Worm (Caenorhabditis elegans) whole organism, L4 larva: ENCODE data around the gene Y34B4A.4.

Source experiments
- F37D6.2 ChIP-seq: sonication (generic microtip); optimal IDR thresholded peaks from 2 replicates; lab custom pipeline; 2016; ENCODE audit warnings: mild to moderate bottlenecking, missing genetic modification characterization, missing compliant biosample characterization
- T20F7.1 ChIP-seq: fragments of 200-800 bp; sonication (Bioruptor generic); optimal IDR thresholded peaks from 2 replicates; lab custom pipeline; 2018; ENCODE audit warnings: mild to moderate bottlenecking, missing genetic modification characterization, missing compliant biosample characterization
- T26A8.4 ChIP-seq: fragments of 200-800 bp; sonication (Bioruptor generic); IDR thresholded peaks from 2 replicates; pipeline ENCODE4 v1.3.6; 2022; ENCODE audit warnings: missing genetic modification characterization, missing compliant biosample characterization
- Y105C5A.15 ChIP-seq: fragments of 200-800 bp; sonication (Bioruptor generic); IDR thresholded peaks from 2 replicates; pipeline ENCODE4 v1.3.6; 2022; ENCODE audit warnings: missing genetic modification characterization, missing compliant biosample characterization
- Y48G9A.11 ChIP-seq: fragments of 200-800 bp; sonication (Bioruptor generic); IDR thresholded peaks from 2 replicates; pipeline ENCODE4 v1.3.6; 2022; ENCODE audit warnings: missing genetic modification reagents, missing genetic modification characterization, missing compliant biosample characterization
- Y5F2A.4 ChIP-seq: fragments of 200-800 bp; sonication (Bioruptor generic); optimal IDR thresholded peaks from 2 replicates; lab custom pipeline; 2018; ENCODE audit warnings: mild to moderate bottlenecking, missing genetic modification characterization, missing compliant biosample characterization
- Y75B8A.6 ChIP-seq: fragments of 200-800 bp; sonication (Bioruptor generic); IDR thresholded peaks from 2 replicates; pipeline ENCODE4 v1.3.6; 2022; ENCODE audit warnings: missing genetic modification reagents, missing genetic modification characterization, missing compliant biosample characterization
- ZK546.5 ChIP-seq, 2 experiments: sonication (generic microtip); optimal IDR thresholded peaks; 2 replicates each; lab custom pipeline; 2017; ENCODE audit warnings: missing biosample characterization in 2 of 2, missing genetic modification characterization in 2 of 2
- ama-1 ChIP-seq: fragments of 150-350 bp; optimal IDR thresholded peaks from 2 replicates; lab custom pipeline; 2014; ENCODE audit warnings: inconsistent platforms, mixed read lengths
- ceh-20 ChIP-seq: fragments of 200-800 bp; sonication (Bioruptor generic); IDR thresholded peaks from 2 replicates; pipeline ENCODE4 v1.3.6; 2022; ENCODE audit warnings: missing genetic modification reagents, missing genetic modification characterization, missing compliant biosample characterization
- ceh-28 ChIP-seq: fragments of 150-350 bp; optimal IDR thresholded peaks from 2 replicates; lab custom pipeline; 2014; ENCODE audit warnings: missing biosample characterization, missing genetic modification reagents, missing genetic modification characterization
- ceh-32 ChIP-seq: sonication (generic microtip); optimal IDR thresholded peaks from 2 replicates; lab custom pipeline; 2016; ENCODE audit warnings: mild to moderate bottlenecking, missing genetic modification characterization, missing compliant biosample characterization; ENCODE audit not compliant: poor library complexity
- ceh-44 ChIP-seq: fragments of 200-800 bp; sonication (Bioruptor generic); IDR thresholded peaks from 2 replicates; pipeline ENCODE4 v1.3.6; 2022; ENCODE audit warnings: missing genetic modification reagents, missing genetic modification characterization, missing compliant biosample characterization
- ceh-82 ChIP-seq: sonication (generic microtip); optimal IDR thresholded peaks from 2 replicates; lab custom pipeline; 2017; ENCODE audit warnings: missing biosample characterization, missing genetic modification characterization
- ces-1 ChIP-seq: fragments of 150-350 bp; sonication (generic microtip); optimal IDR thresholded peaks from 4 replicates; lab custom pipeline; 2014; ENCODE audit warnings: missing biosample characterization, missing genetic modification reagents, missing genetic modification characterization
- daf-12 ChIP-seq: fragments of 150-350 bp; optimal IDR thresholded peaks from 2 replicates; lab custom pipeline; 2014; ENCODE audit warnings: missing biosample characterization, missing genetic modification reagents, missing genetic modification characterization
- daf-16 ChIP-seq, 3 experiments: sonication (generic microtip); optimal IDR thresholded peaks; 2 replicates each; lab custom pipeline; 2016 to 2017; ENCODE audit warnings: missing genetic modification characterization in 3 of 3, missing genetic modification reagents in 3 of 3, mild to moderate bottlenecking in 2 of 3, missing compliant biosample characterization in 2 of 3, missing biosample characterization in 1 of 3, moderate library complexity in 1 of 3
- daf-19 ChIP-seq: fragments of 200-800 bp; sonication (Bioruptor generic); conservative IDR thresholded peaks from 2 replicates; pipeline ENCODE4 v1.3.6; 2022; ENCODE audit warnings: missing genetic modification characterization, missing compliant biosample characterization
- daf-8 ChIP-seq: fragments of 200-800 bp; sonication (Bioruptor generic); IDR thresholded peaks from 2 replicates; pipeline ENCODE4 v1.3.6; 2022; ENCODE audit warnings: missing genetic modification characterization, missing compliant biosample characterization
- dpl-1 ChIP-seq: fragments of 150-350 bp; optimal IDR thresholded peaks from 2 replicates; lab custom pipeline; 2014; ENCODE audit warnings: missing biosample characterization, missing genetic modification reagents, missing genetic modification characterization
- duxl-1 ChIP-seq: sonication (generic microtip); optimal IDR thresholded peaks from 2 replicates; lab custom pipeline; 2016; ENCODE audit warnings: mild to moderate bottlenecking, missing genetic modification characterization, moderate library complexity, missing compliant biosample characterization; ENCODE audit not compliant: poor library complexity
- dve-1 ChIP-seq: sonication (generic microtip); optimal IDR thresholded peaks from 2 replicates; lab custom pipeline; 2017; ENCODE audit warnings: antibody characterized with exemption, mild to moderate bottlenecking, missing genetic modification characterization, missing compliant biosample characterization; ENCODE audit not compliant: insufficient read depth
- egl-27 ChIP-seq: sonication (generic microtip); optimal IDR thresholded peaks from 3 replicates; lab custom pipeline; 2017; ENCODE audit warnings: missing biosample characterization, missing genetic modification reagents, missing genetic modification characterization
- egl-43 ChIP-seq: fragments of 200-800 bp; sonication (Bioruptor generic); IDR thresholded peaks from 2 replicates; pipeline ENCODE4 v1.3.6; 2022; ENCODE audit warnings: missing genetic modification reagents, missing genetic modification characterization, missing compliant biosample characterization
- hlh-30 ChIP-seq: sonication (generic microtip); optimal IDR thresholded peaks from 2 replicates; lab custom pipeline; 2017; ENCODE audit warnings: antibody characterized with exemption, mild to moderate bottlenecking, missing genetic modification characterization, missing compliant biosample characterization; ENCODE audit not compliant: insufficient read depth
- lim-7 ChIP-seq: fragments of 200-800 bp; sonication (Bioruptor generic); IDR thresholded peaks from 2 replicates; pipeline ENCODE4 v1.3.6; 2022; ENCODE audit warnings: missing genetic modification characterization, missing compliant biosample characterization
- lin-1 ChIP-seq: fragments of 200-800 bp; sonication (Bioruptor generic); IDR thresholded peaks from 2 replicates; pipeline ENCODE4 v1.3.6; 2022; ENCODE audit warnings: missing genetic modification reagents, missing genetic modification characterization, missing compliant biosample characterization
- lin-13 ChIP-seq: fragments of 150-350 bp; optimal IDR thresholded peaks from 2 replicates; lab custom pipeline; 2014; ENCODE audit warnings: missing biosample characterization, missing genetic modification reagents, missing genetic modification characterization
- lsy-2 ChIP-seq, 2 experiments: fragments of 150-350 bp in 1 of 2; sonication (generic microtip) in 1 of 2; optimal IDR thresholded peaks; 2 replicates each; lab custom pipeline; 2014 to 2017; ENCODE audit warnings: missing biosample characterization in 2 of 2, missing genetic modification characterization in 2 of 2
- mep-1 ChIP-seq: fragments of 150-350 bp; sonication (generic microtip); optimal IDR thresholded peaks from 3 replicates; lab custom pipeline; 2014; ENCODE audit warnings: missing biosample characterization, missing genetic modification characterization
- nhr-237 ChIP-seq: sonication (generic microtip); optimal IDR thresholded peaks from 2 replicates; lab custom pipeline; 2017; ENCODE audit warnings: missing biosample characterization, missing genetic modification characterization
- nhr-25 ChIP-seq: sonication (generic microtip); optimal IDR thresholded peaks from 2 replicates; lab custom pipeline; 2017; ENCODE audit warnings: missing genetic modification characterization, mild to moderate bottlenecking, missing compliant biosample characterization, antibody characterized with exemption, moderate library complexity, borderline replicate concordance; ENCODE audit not compliant: insufficient read depth
- nhr-28 ChIP-seq: fragments of 150-350 bp; optimal IDR thresholded peaks from 2 replicates; lab custom pipeline; 2014; ENCODE audit warnings: missing biosample characterization, missing genetic modification characterization
- nhr-41 ChIP-seq: fragments of 200-800 bp; sonication (Bioruptor generic); IDR thresholded peaks from 2 replicates; pipeline ENCODE4 v1.3.6; 2022; ENCODE audit warnings: missing genetic modification reagents, missing genetic modification characterization, missing compliant biosample characterization
- nhr-48 ChIP-seq: sonication (generic microtip); optimal IDR thresholded peaks from 2 replicates; lab custom pipeline; 2016; ENCODE audit warnings: mild to moderate bottlenecking, missing genetic modification characterization, missing compliant biosample characterization
- nhr-6 ChIP-seq: fragments of 150-350 bp; optimal IDR thresholded peaks from 2 replicates; lab custom pipeline; 2014; ENCODE audit warnings: missing biosample characterization, missing genetic modification characterization
- nhr-77 ChIP-seq: fragments of 150-350 bp; optimal IDR thresholded peaks from 2 replicates; lab custom pipeline; 2014; ENCODE audit warnings: missing biosample characterization, missing genetic modification characterization
- pha-4 ChIP-seq, 2 experiments: fragments of 150-350 bp in 1 of 2; fragments of 200-800 bp in 1 of 2; sonication (Bioruptor generic) in 1 of 2; IDR thresholded peaks in 1 of 2; optimal IDR thresholded peaks in 1 of 2; 2 replicates each; pipeline versions ENCODE4 v1.3.6 to Lab custom; 2014 to 2022; ENCODE audit warnings: missing genetic modification characterization in 2 of 2, missing genetic modification reagents in 2 of 2, missing biosample characterization in 1 of 2, missing compliant biosample characterization in 1 of 2
- php-3 ChIP-seq: fragments of 200-800 bp; sonication (Bioruptor generic); IDR thresholded peaks from 2 replicates; pipeline ENCODE4 v1.3.6; 2022; ENCODE audit warnings: missing genetic modification reagents, missing genetic modification characterization, missing compliant biosample characterization
- set-16 ChIP-seq: fragments of 200-800 bp; sonication (Bioruptor generic); IDR thresholded peaks from 2 replicates; pipeline ENCODE4 v1.3.6; 2022; ENCODE audit warnings: missing genetic modification reagents, missing genetic modification characterization, missing compliant biosample characterization
- snpc-4 ChIP-seq: fragments of 150-350 bp; optimal IDR thresholded peaks from 2 replicates; lab custom pipeline; 2014; ENCODE audit warnings: missing biosample characterization, missing genetic modification characterization
- tag-97 ChIP-seq: fragments of 200-800 bp; sonication (Bioruptor generic); IDR thresholded peaks from 2 replicates; pipeline ENCODE4 v1.3.6; 2022; ENCODE audit warnings: missing genetic modification characterization, missing compliant biosample characterization
- tra-1 ChIP-seq: fragments of 200-800 bp; sonication (Bioruptor generic); IDR thresholded peaks from 2 replicates; pipeline ENCODE4 v1.3.6; 2022; ENCODE audit warnings: missing genetic modification reagents, missing genetic modification characterization, missing compliant biosample characterization
- unc-130 ChIP-seq: sonication (generic microtip); optimal IDR thresholded peaks from 2 replicates; lab custom pipeline; 2016; ENCODE audit warnings: missing genetic modification reagents, missing genetic modification characterization, missing compliant biosample characterization
- unc-39 ChIP-seq: sonication (generic microtip); optimal IDR thresholded peaks from 2 replicates; lab custom pipeline; 2017; ENCODE audit warnings: missing biosample characterization, missing genetic modification characterization
- zfp-2 ChIP-seq: sonication (generic microtip); optimal IDR thresholded peaks from 2 replicates; lab custom pipeline; 2016; ENCODE audit warnings: mild to moderate bottlenecking, missing genetic modification characterization, missing compliant biosample characterization
- zip-11 ChIP-seq: fragments of 200-800 bp; sonication (Bioruptor generic); IDR thresholded peaks from 2 replicates; pipeline ENCODE4 v1.3.6; 2022; ENCODE audit warnings: missing genetic modification characterization, missing compliant biosample characterization
- zip-2 ChIP-seq: fragments of 150-350 bp; optimal IDR thresholded peaks from 2 replicates; lab custom pipeline; 2014; ENCODE audit warnings: missing biosample characterization, missing genetic modification characterization
- ztf-11 ChIP-seq: fragments of 150-350 bp; optimal IDR thresholded peaks from 2 replicates; lab custom pipeline; 2014; ENCODE audit warnings: missing biosample characterization, missing genetic modification characterization
- ztf-7 ChIP-seq: fragments of 150-350 bp; optimal IDR thresholded peaks from 2 replicates; lab custom pipeline; 2014; ENCODE audit warnings: missing biosample characterization, missing genetic modification characterization

The Y34B4A.4 gene

ce11 chrX:5244041-5244440, 20.1 kb upstream of the Y34B4A.4 start, which contains the start of gene Y34B4A.7:
TSS of gene Y34B4A.7 (plus strand) at chrX:5244337.
- no peak for TF ChIP-seq lim-7 (GFP tag; lab: Robert Waterston, UW)
- TF ChIP-seq Y5F2A.4 (GFP tag; lab: Kevin White, UChicago): no peak
- TF ChIP-seq ZK546.5 (tag; optimal IDR thresholded peaks at IDR 0.05; lab: Kevin White, UChicago): no peak
- peak; percentile 72 for TF ChIP-seq dve-1 (tag; lab: Kevin White, UChicago)
- no peak for TF ChIP-seq unc-39
- no peak for TF ChIP-seq php-3 (GFP tag; lab: Robert Waterston, UW)
- peak in 1 of 2 experiments; percentile 83 for TF ChIP-seq lsy-2 (tag; optimal IDR thresholded peaks at IDR 0.05; lab: Kevin White, UChicago)
- TF ChIP-seq nhr-237: no peak
- peak; percentile 65 for TF ChIP-seq dpl-1
- TF ChIP-seq ceh-28 (tag; lab: Kevin White, UChicago): no peak
- no peak for TF ChIP-seq ceh-82 (tag; lab: Kevin White, UChicago)
- TF ChIP-seq Y75B8A.6 (GFP tag; lab: Robert Waterston, UW): no peak
- TF ChIP-seq F37D6.2 (tag; lab: Kevin White, UChicago): peak; percentile 22
- no peak for TF ChIP-seq pha-4 (GFP tag; IDR thresholded peaks at IDR 0.05; lab: Robert Waterston, UW)
- no peak for TF ChIP-seq pha-4 (tag; optimal IDR thresholded peaks at IDR 0.05; lab: Kevin White, UChicago)
- no peak for TF ChIP-seq zip-11 (GFP tag; lab: Robert Waterston, UW)
- peak in 1 of 2 experiments; percentile 15 for TF ChIP-seq daf-16 (GFP tag; optimal IDR thresholded peaks at IDR 0.05; lab: Kevin White, UChicago)
- peak; percentile 12 for TF ChIP-seq daf-16 (tag; optimal IDR thresholded peaks at IDR 0.05; lab: Kevin White, UChicago)
- TF ChIP-seq nhr-77 (tag; lab: Kevin White, UChicago): no peak
- no peak for TF ChIP-seq zfp-2 (tag; lab: Kevin White, UChicago)
- TF ChIP-seq daf-12: no peak
- TF ChIP-seq nhr-48 (tag; lab: Kevin White, UChicago): peak; percentile 33
- TF ChIP-seq ama-1 (lab: Kevin White, UChicago): no peak
- TF ChIP-seq nhr-6 (tag; lab: Kevin White, UChicago): peak; percentile 8
- no peak for TF ChIP-seq lin-1
- TF ChIP-seq T26A8.4 (GFP tag; lab: Robert Waterston, UW): peak; percentile 11; the same call in 1 of the 2 replicates
- TF ChIP-seq nhr-41 (GFP tag; lab: Robert Waterston, UW): no peak
- peak; percentile 65 for TF ChIP-seq nhr-28
- TF ChIP-seq hlh-30: no peak
- TF ChIP-seq daf-19 (GFP tag; lab: Robert Waterston, UW): no peak
- TF ChIP-seq egl-27: no peak
- no peak for TF ChIP-seq daf-8 (GFP tag; lab: Robert Waterston, UW)
- TF ChIP-seq snpc-4 (tag; lab: Kevin White, UChicago): no peak
- TF ChIP-seq tag-97 (GFP tag; lab: Robert Waterston, UW): no peak
- TF ChIP-seq egl-43 (GFP tag; lab: Robert Waterston, UW): no peak
- TF ChIP-seq set-16 (GFP tag; lab: Robert Waterston, UW): no peak
- no peak for TF ChIP-seq T20F7.1 (GFP tag; lab: Kevin White, UChicago)
- peak; percentile 38 for TF ChIP-seq lin-13 (GFP tag; lab: Kevin White, UChicago)
- TF ChIP-seq ceh-32: peak; percentile 2
- TF ChIP-seq duxl-1 (tag; lab: Kevin White, UChicago): no peak
- peak; percentile 41 for TF ChIP-seq zip-2 (tag; lab: Kevin White, UChicago)
- TF ChIP-seq Y48G9A.11: no peak
- TF ChIP-seq ceh-44 (GFP tag; lab: Robert Waterston, UW): no peak
- 0 out of 2 replicates have a peak, but pooled peaks have one; percentile 26 for TF ChIP-seq tra-1
- TF ChIP-seq Y105C5A.15: no peak
- TF ChIP-seq nhr-25 (tag; lab: Kevin White, UChicago): no peak
- TF ChIP-seq ceh-20 (GFP tag; lab: Robert Waterston, UW): no peak
- no peak for TF ChIP-seq unc-130 (GFP tag; lab: Kevin White, UChicago)
- TF ChIP-seq ztf-11: no peak
- TF ChIP-seq ztf-7 (tag; lab: Kevin White, UChicago): peak; percentile 64
- peak; percentile 93 for TF ChIP-seq mep-1 (tag; lab: Kevin White, UChicago)
- no peak for TF ChIP-seq ces-1 (GFP tag; lab: Kevin White, UChicago)
